Worm (Caenorhabditis elegans) whole organism, late embryonic: ENCODE results near the gene T07A9.14.

Experiments
- C08G9.2 ChIP-seq: sonication (generic microtip); optimal IDR thresholded peaks from 2 replicates; lab custom pipeline; 2016; ENCODE audit warnings: mild to moderate bottlenecking, missing genetic modification characterization, moderate library complexity, missing compliant biosample characterization
- K02D7.2 ChIP-seq: sonication (generic microtip); optimal IDR thresholded peaks from 2 replicates; lab custom pipeline; 2017; ENCODE audit warnings: mild to moderate bottlenecking, missing genetic modification characterization, missing compliant biosample characterization
- K09A11.1 ChIP-seq: sonication (generic microtip); optimal IDR thresholded peaks from 2 replicates; lab custom pipeline; 2017; ENCODE audit warnings: antibody characterized with exemption, mild to moderate bottlenecking, missing genetic modification characterization, missing compliant biosample characterization; ENCODE audit not compliant: insufficient read depth
- Y22D7AL.16 ChIP-seq: sonication (generic microtip); optimal IDR thresholded peaks from 2 replicates; lab custom pipeline; 2016; ENCODE audit warnings: missing genetic modification characterization, missing compliant biosample characterization
- ama-1 ChIP-seq: fragments of 150-350 bp; optimal IDR thresholded peaks from 2 replicates; lab custom pipeline; 2014
- ceh-14 ChIP-seq: sonication (generic microtip); optimal IDR thresholded peaks from 2 replicates; lab custom pipeline; 2016; ENCODE audit warnings: missing genotype, missing genetic modification characterization, missing compliant biosample characterization
- ceh-18 ChIP-seq: sonication (generic microtip); optimal IDR thresholded peaks from 2 replicates; lab custom pipeline; 2016; ENCODE audit warnings: missing genetic modification characterization, missing compliant biosample characterization
- ceh-19 ChIP-seq: fragments of 200-800 bp; sonication (Bioruptor generic); optimal IDR thresholded peaks from 2 replicates; lab custom pipeline; 2018; ENCODE audit warnings: mild to moderate bottlenecking, missing genetic modification characterization, missing compliant biosample characterization
- ceh-22 ChIP-seq: sonication (generic microtip); optimal IDR thresholded peaks from 2 replicates; lab custom pipeline; 2017; ENCODE audit warnings: missing biosample characterization, missing genetic modification characterization
- ceh-45 ChIP-seq: fragments of 200-800 bp; sonication (Bioruptor generic); IDR thresholded peaks from 2 replicates; pipeline ENCODE4 v1.3.6; 2022; ENCODE audit warnings: missing genetic modification reagents, missing genetic modification characterization, missing compliant biosample characterization
- ceh-48 ChIP-seq: sonication (generic microtip); optimal IDR thresholded peaks from 2 replicates; lab custom pipeline; 2016; ENCODE audit warnings: missing genetic modification characterization, inconsistent platforms, missing compliant biosample characterization
- ceh-6 ChIP-seq: fragments of 200-800 bp; sonication (Bioruptor generic); optimal IDR thresholded peaks from 2 replicates; lab custom pipeline; 2018; ENCODE audit warnings: mild to moderate bottlenecking, missing genetic modification characterization, missing compliant biosample characterization
- che-1 ChIP-seq: sonication (generic microtip); optimal IDR thresholded peaks from 2 replicates; lab custom pipeline; 2016; ENCODE audit warnings: mild to moderate bottlenecking, missing genetic modification characterization, missing compliant biosample characterization
- dmd-4 ChIP-seq: sonication (generic microtip); optimal IDR thresholded peaks from 2 replicates; lab custom pipeline; 2016; ENCODE audit warnings: borderline replicate concordance, missing genetic modification characterization, missing compliant biosample characterization
- dve-1 ChIP-seq: sonication (generic microtip); optimal IDR thresholded peaks from 2 replicates; lab custom pipeline; 2017; ENCODE audit warnings: antibody characterized with exemption, mild to moderate bottlenecking, missing genetic modification characterization, missing compliant biosample characterization
- elt-4 ChIP-seq: sonication (generic microtip); optimal IDR thresholded peaks from 2 replicates; lab custom pipeline; 2016; ENCODE audit warnings: missing genetic modification characterization, missing compliant biosample characterization
- ets-4 ChIP-seq: sonication (generic microtip); optimal IDR thresholded peaks from 2 replicates; lab custom pipeline; 2016; ENCODE audit warnings: missing genetic modification characterization, missing compliant biosample characterization
- eyg-1 ChIP-seq: sonication (generic microtip); optimal IDR thresholded peaks from 2 replicates; lab custom pipeline; 2016; ENCODE audit warnings: missing genotype, missing genetic modification characterization, missing compliant biosample characterization
- fax-1 ChIP-seq: sonication (generic microtip); optimal IDR thresholded peaks from 2 replicates; lab custom pipeline; 2016; ENCODE audit warnings: missing genotype, missing genetic modification characterization, missing compliant biosample characterization
- fkh-10 ChIP-seq: fragments of 150-350 bp; optimal IDR thresholded peaks from 2 replicates; lab custom pipeline; 2014; ENCODE audit warnings: missing biosample characterization, missing genetic modification reagents, missing genetic modification characterization
- gmeb-2 ChIP-seq: sonication (generic microtip); optimal IDR thresholded peaks from 2 replicates; lab custom pipeline; 2016; ENCODE audit warnings: missing genetic modification characterization, inconsistent platforms, missing compliant biosample characterization
- hlh-13 ChIP-seq: fragments of 200-800 bp; sonication (Bioruptor generic); optimal IDR thresholded peaks from 2 replicates; lab custom pipeline; 2018; ENCODE audit warnings: mild to moderate bottlenecking, missing genetic modification characterization, missing compliant biosample characterization
- hlh-15 ChIP-seq: sonication (generic microtip); optimal IDR thresholded peaks from 2 replicates; lab custom pipeline; 2016; ENCODE audit warnings: missing genetic modification characterization, missing compliant biosample characterization
- hlh-30 ChIP-seq: sonication (generic microtip); optimal IDR thresholded peaks from 2 replicates; lab custom pipeline; 2017; ENCODE audit warnings: antibody characterized with exemption, missing genetic modification characterization, missing compliant biosample characterization; ENCODE audit not compliant: insufficient read depth
- hlh-8 ChIP-seq: sonication (generic microtip); optimal IDR thresholded peaks from 2 replicates; lab custom pipeline; 2016; ENCODE audit warnings: missing genotype, missing genetic modification characterization, missing compliant biosample characterization
- mec-3 ChIP-seq: sonication (generic microtip); optimal IDR thresholded peaks from 2 replicates; lab custom pipeline; 2016; ENCODE audit warnings: borderline replicate concordance, missing genetic modification characterization, missing compliant biosample characterization
- nfya-1 ChIP-seq: sonication (generic microtip); optimal IDR thresholded peaks from 2 replicates; lab custom pipeline; 2017; ENCODE audit warnings: missing genetic modification characterization, mild to moderate bottlenecking, missing compliant biosample characterization, antibody characterized with exemption, moderate library complexity
- pag-3 ChIP-seq: sonication (generic microtip); optimal IDR thresholded peaks from 2 replicates; lab custom pipeline; 2016; ENCODE audit warnings: missing compliant biosample characterization, missing genetic modification characterization, borderline replicate concordance
- pat-9 ChIP-seq: fragments of 200-800 bp; sonication (Bioruptor generic); optimal IDR thresholded peaks from 2 replicates; lab custom pipeline; 2018; ENCODE audit warnings: mild to moderate bottlenecking, missing genetic modification characterization, moderate library complexity, missing compliant biosample characterization
- ref-2 ChIP-seq: sonication (generic microtip); optimal IDR thresholded peaks from 2 replicates; lab custom pipeline; 2016; ENCODE audit warnings: missing genetic modification characterization, missing compliant biosample characterization
- sdc-2 ChIP-seq: sonication (generic microtip); optimal IDR thresholded peaks from 2 replicates; lab custom pipeline; 2016; ENCODE audit warnings: missing genotype, missing genetic modification characterization, missing compliant biosample characterization
- syd-9 ChIP-seq: sonication (generic microtip); optimal IDR thresholded peaks from 2 replicates; lab custom pipeline; 2016; ENCODE audit warnings: mild to moderate bottlenecking, missing genetic modification characterization, moderate library complexity, missing compliant biosample characterization
- tbx-2 ChIP-seq: sonication (generic microtip); optimal IDR thresholded peaks from 2 replicates; lab custom pipeline; 2016; ENCODE audit warnings: missing genetic modification characterization, missing compliant biosample characterization
- tbx-7 ChIP-seq: sonication (generic microtip); optimal IDR thresholded peaks from 2 replicates; lab custom pipeline; 2016; ENCODE audit warnings: missing genotype, missing genetic modification characterization, missing compliant biosample characterization
- unc-86 ChIP-seq: sonication (generic microtip); optimal IDR thresholded peaks from 2 replicates; lab custom pipeline; 2016; ENCODE audit warnings: missing genetic modification characterization, missing compliant biosample characterization
- zip-5 ChIP-seq: sonication (generic microtip); optimal IDR thresholded peaks from 2 replicates; lab custom pipeline; 2016; ENCODE audit warnings: missing genetic modification characterization, missing compliant biosample characterization
- ztf-16 ChIP-seq: sonication (generic microtip); optimal IDR thresholded peaks from 2 replicates; lab custom pipeline; 2017; ENCODE audit warnings: missing genetic modification characterization, missing compliant biosample characterization

The T07A9.14 gene

ce11 chrIV:410420-410891 lies 24.0 kb downstream of the T07A9.14 start, which contains the start of gene T07A9.12 (continued):
- TF ChIP-seq fkh-10 (GFP tag; lab: Kevin White, UChicago) (no peak), nfya-1 (peak; percentile 70), hlh-8 (tag; lab: Kevin White, UChicago) (peak; percentile 80), ztf-16 (tag; lab: Kevin White, UChicago) (peak; percentile 37), che-1 (tag; lab: Kevin White, UChicago) (no peak), hlh-15 (tag; lab: Kevin White, UChicago) (peak; percentile 62), sdc-2 (tag; lab: Kevin White, UChicago) (no peak), ceh-19 (GFP tag; lab: Kevin White, UChicago) (peak; percentile 26), ceh-48 (tag; lab: Kevin White, UChicago) (no peak), Y22D7AL.16 (tag; lab: Kevin White, UChicago) (no peak), C08G9.2 (tag; lab: Kevin White, UChicago) (peak; percentile 89), eyg-1 (tag; lab: Kevin White, UChicago) (no peak), gmeb-2 (tag; lab: Kevin White, UChicago) (no peak), ama-1 (no peak), dve-1 (tag; lab: Kevin White, UChicago) (no peak), tbx-2 (tag; lab: Kevin White, UChicago) (peak; percentile 91), ceh-18 (tag; lab: Kevin White, UChicago) (peak; percentile 50), ceh-45 (GFP tag; lab: Robert Waterston, UW) (no peak), zip-5 (tag; lab: Kevin White, UChicago) (peak; percentile 93), ceh-14 (tag; lab: Kevin White, UChicago) (peak; percentile 65), K02D7.2 (tag; lab: Kevin White, UChicago) (no peak), ets-4 (tag; lab: Kevin White, UChicago) (peak; percentile 70), pat-9 (no peak), fax-1 (tag; lab: Kevin White, UChicago) (peak; percentile 82), mec-3 (no peak), hlh-30 (tag; lab: Kevin White, UChicago) (no peak)

ce11 chrIV:419674-420073 lies 33.2 kb downstream of the T07A9.14 start, which contains the start of gene eri-1:
TSS of gene eri-1 (minus strand) at chrIV:419958.
- TF ChIP-seq K09A11.1 (tag; lab: Kevin White, UChicago) (no peak), dmd-4 (no peak)

DNA sequence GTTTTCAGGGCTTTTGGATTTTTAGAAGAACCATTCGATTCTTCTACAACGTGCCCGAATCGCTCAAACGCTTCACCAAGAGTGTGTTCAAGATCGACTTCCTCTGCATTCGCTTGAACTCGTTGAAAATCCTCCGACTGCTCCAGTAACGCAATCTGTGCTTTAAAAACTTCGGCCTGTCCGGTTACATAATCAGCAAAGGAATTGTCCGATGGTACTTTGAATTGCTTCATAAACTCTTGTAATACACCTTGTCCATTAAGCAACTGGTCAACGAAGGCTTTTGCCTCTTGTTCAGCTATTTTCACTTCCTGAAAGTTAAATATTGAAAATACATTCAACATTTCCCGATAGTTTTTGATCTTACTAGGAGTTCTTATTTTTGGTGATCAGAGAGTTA lies 34.2 kb downstream of the T07A9.14 start:
- TF ChIP-seq syd-9 (tag; lab: Kevin White, UChicago) (no peak), tbx-2 (tag; lab: Kevin White, UChicago) (no peak), elt-4 (tag; lab: Kevin White, UChicago) (no peak), unc-86 (tag; lab: Kevin White, UChicago) (no peak), ref-2 (tag; lab: Kevin White, UChicago) (no peak), sdc-2 (tag; lab: Kevin White, UChicago) (no peak), pag-3 (no peak), hlh-15 (tag; lab: Kevin White, UChicago) (no peak), tbx-7 (tag; lab: Kevin White, UChicago) (no peak), ceh-22 (tag; lab: Kevin White, UChicago) (no peak), ceh-45 (GFP tag; lab: Robert Waterston, UW) (no peak), fax-1 (tag; lab: Kevin White, UChicago) (no peak), ceh-48 (tag; lab: Kevin White, UChicago) (no peak), ceh-19 (GFP tag; lab: Kevin White, UChicago) (no peak), ceh-6 (GFP tag; lab: Kevin White, UChicago) (no peak), hlh-13 (GFP tag; lab: Kevin White, UChicago) (no peak)
